Fruit fly (Drosophila melanogaster) whole organism, embryonic: Measurements from ENCODE around the gene path.
A peak's percentile ranks its signal among the peaks of the same experiment; 100 is the strongest.

Experiments
- ATbp ChIP-seq: fragments of 200-800 bp; sonication (Bioruptor generic); optimal IDR thresholded peaks from 2 replicates; lab custom pipeline; 2017; ENCODE audit warnings: missing biosample characterization, mild to moderate bottlenecking, missing genetic modification characterization, missing genetic modification reagents
- Atf6 ChIP-seq: fragments of 200-800 bp; sonication (Bioruptor generic); IDR thresholded peaks from 2 replicates; pipeline ENCODE4 v1.3.6; 2022; ENCODE audit warnings: missing biosample characterization, missing genetic modification characterization
- CG10654 ChIP-seq: fragments of 200-800 bp; sonication (Bioruptor generic); optimal IDR thresholded peaks from 2 replicates; lab custom pipeline; 2016; ENCODE audit warnings: missing biosample characterization, missing genetic modification characterization
- CG11560 ChIP-seq: fragments of 200-800 bp; sonication (Bioruptor generic); IDR thresholded peaks from 3 replicates; pipeline ENCODE4 v1.3.6; 2022; ENCODE audit warnings: missing biosample characterization, missing genetic modification characterization
- CG11723 ChIP-seq: fragments of 200-800 bp; sonication (Bioruptor generic); optimal IDR thresholded peaks from 2 replicates; lab custom pipeline; 2017; ENCODE audit warnings: missing biosample characterization, mild to moderate bottlenecking, missing genetic modification characterization
- CG12219 ChIP-seq: fragments of 200-800 bp; sonication (Bioruptor generic); optimal IDR thresholded peaks from 3 replicates; lab custom pipeline; 2018; ENCODE audit warnings: missing biosample characterization, mild to moderate bottlenecking, missing genetic modification characterization
- CG12942 ChIP-seq: fragments of 200-800 bp; sonication (Bioruptor generic); optimal IDR thresholded peaks from 3 replicates; lab custom pipeline; 2016; ENCODE audit warnings: missing biosample characterization, missing genetic modification characterization
- CG13296 ChIP-seq: fragments of 200-800 bp; sonication (Bioruptor generic); optimal IDR thresholded peaks from 3 replicates; lab custom pipeline; 2018; ENCODE audit warnings: missing biosample characterization, mild to moderate bottlenecking, missing genetic modification characterization
- CG14667 ChIP-seq: fragments of 200-800 bp; sonication (Bioruptor generic); IDR thresholded peaks from 2 replicates; pipeline ENCODE4 v1.3.6; 2022; ENCODE audit warnings: missing biosample characterization, missing genetic modification characterization
- CG14860 ChIP-seq: fragments of 200-800 bp; sonication (Bioruptor generic); IDR thresholded peaks from 3 replicates; pipeline ENCODE4 v1.3.6; 2022; ENCODE audit warnings: missing biosample characterization, missing genetic modification characterization; ENCODE audit not compliant: partially characterized antibody
- CG15011 ChIP-seq: fragments of 200-800 bp; sonication (Bioruptor generic); optimal IDR thresholded peaks from 3 replicates; lab custom pipeline; 2018; ENCODE audit warnings: missing biosample characterization, mild to moderate bottlenecking, missing genetic modification characterization
- CG16813 ChIP-seq: fragments of 200-800 bp; sonication (Bioruptor generic); IDR thresholded peaks from 3 replicates; pipeline ENCODE4 v1.3.6; 2022; ENCODE audit warnings: missing biosample characterization, missing genetic modification characterization; ENCODE audit not compliant: partially characterized antibody
- CG17328 ChIP-seq: fragments of 200-800 bp; sonication (Bioruptor generic); IDR thresholded peaks from 2 replicates; pipeline ENCODE4 v1.3.6; 2022; ENCODE audit warnings: missing biosample characterization, missing genetic modification characterization
- CG32532 ChIP-seq: fragments of 200-800 bp; sonication (Bioruptor generic); IDR thresholded peaks from 2 replicates; pipeline ENCODE4 v1.3.6; 2022; ENCODE audit warnings: missing biosample characterization, missing genetic modification characterization
- CG34376 ChIP-seq: fragments of 200-800 bp; sonication (Bioruptor generic); optimal IDR thresholded peaks from 2 replicates; lab custom pipeline; 2018; ENCODE audit warnings: missing biosample characterization, mild to moderate bottlenecking, missing genetic modification characterization
- CG4328 ChIP-seq: fragments of 200-800 bp; sonication (Bioruptor generic); optimal IDR thresholded peaks from 3 replicates; lab custom pipeline; 2017; ENCODE audit warnings: missing biosample characterization, missing genetic modification reagents, missing genetic modification characterization
- CG5953 ChIP-seq: fragments of 200-800 bp; sonication (Bioruptor generic); IDR thresholded peaks from 2 replicates; pipeline ENCODE4 v1.3.6; 2022; ENCODE audit warnings: missing biosample characterization, missing genetic modification characterization
- CG7963 ChIP-seq: fragments of 200-800 bp; sonication (Bioruptor generic); IDR thresholded peaks from 3 replicates; pipeline ENCODE4 v1.3.6; 2022; ENCODE audit warnings: missing biosample characterization, missing genetic modification characterization; ENCODE audit not compliant: partially characterized antibody
- CG8089 ChIP-seq: fragments of 200-800 bp; sonication (Bioruptor generic); optimal IDR thresholded peaks from 3 replicates; lab custom pipeline; 2016; ENCODE audit warnings: missing biosample characterization, missing genetic modification characterization
- CrebB ChIP-seq: fragments of 200-800 bp; sonication (Bioruptor generic); optimal IDR thresholded peaks from 3 replicates; lab custom pipeline; 2018; ENCODE audit warnings: missing biosample characterization, mild to moderate bottlenecking, missing genetic modification characterization
- Doc2 ChIP-seq: fragments of 200-800 bp; sonication (Bioruptor generic); IDR thresholded peaks from 2 replicates; pipeline ENCODE4 v1.3.6; 2022; ENCODE audit warnings: missing biosample characterization, missing genetic modification characterization
- E2f1 ChIP-seq: fragments of 200-800 bp; sonication (Bioruptor generic); IDR thresholded peaks from 2 replicates; pipeline ENCODE4 v1.3.6; 2022; ENCODE audit warnings: missing biosample characterization, missing genetic modification characterization
- Gug ChIP-seq: fragments of 200-800 bp; sonication (Bioruptor generic); IDR thresholded peaks from 4 replicates; pipeline ENCODE4 v1.3.6; 2022; ENCODE audit warnings: missing biosample characterization, missing genetic modification characterization
- HmgZ ChIP-seq: fragments of 200-800 bp; sonication (Bioruptor generic); optimal IDR thresholded peaks from 2 replicates; lab custom pipeline; 2018; ENCODE audit warnings: missing biosample characterization, mild to moderate bottlenecking, missing genetic modification characterization
- Hmr ChIP-seq: fragments of 200-800 bp; sonication (Bioruptor generic); optimal IDR thresholded peaks from 3 replicates; lab custom pipeline; 2017; ENCODE audit warnings: mild to moderate bottlenecking, missing biosample characterization, missing genetic modification reagents, missing genetic modification characterization
- Hr51 ChIP-seq, 2 experiments: fragments of 200-800 bp; sonication (Bioruptor generic); optimal IDR thresholded peaks; 2 replicates in 1 of 2; 3 replicates in 1 of 2; lab custom pipeline; 2016 to 2018; ENCODE audit warnings: missing biosample characterization in 2 of 2, missing genetic modification characterization in 2 of 2, mild to moderate bottlenecking in 1 of 2, moderate library complexity in 1 of 2
- Lim3 ChIP-seq: fragments of 200-800 bp; sonication (Bioruptor generic); IDR thresholded peaks from 2 replicates; pipeline ENCODE4 v1.3.6; 2022; ENCODE audit warnings: missing biosample characterization, missing genetic modification characterization
- Mad ChIP-seq: fragments of 200-800 bp; sonication (Bioruptor generic); optimal IDR thresholded peaks from 2 replicates; lab custom pipeline; 2016; ENCODE audit warnings: missing biosample characterization, missing genetic modification characterization
- Mes4 ChIP-seq: fragments of 200-800 bp; sonication (Bioruptor generic); optimal IDR thresholded peaks from 2 replicates; lab custom pipeline; 2016; ENCODE audit warnings: missing biosample characterization, missing genetic modification characterization
- Opbp ChIP-seq: fragments of 200-800 bp; sonication (Bioruptor generic); IDR thresholded peaks from 3 replicates; pipeline ENCODE4 v1.3.6; 2022; ENCODE audit warnings: missing biosample characterization, missing genetic modification characterization; ENCODE audit not compliant: partially characterized antibody
- Ptx1 ChIP-seq: fragments of 200-800 bp; sonication (Bioruptor generic); IDR thresholded peaks from 2 replicates; pipeline ENCODE4 v1.3.6; 2022; ENCODE audit warnings: missing biosample characterization, missing genetic modification characterization
- Scr ChIP-seq: fragments of 200-800 bp; sonication (Bioruptor generic); IDR thresholded peaks from 2 replicates; pipeline ENCODE4 v1.3.6; 2022; ENCODE audit warnings: missing biosample characterization, missing genetic modification characterization; ENCODE audit not compliant: partially characterized antibody
- Xbp1 ChIP-seq: fragments of 200-800 bp; sonication (Bioruptor generic); optimal IDR thresholded peaks from 3 replicates; lab custom pipeline; 2016; ENCODE audit warnings: missing biosample characterization, mild to moderate bottlenecking, missing genetic modification characterization
- aop ChIP-seq: fragments of 200-800 bp; sonication (Bioruptor generic); IDR thresholded peaks from 2 replicates; pipeline ENCODE4 v1.3.6; 2022; ENCODE audit warnings: missing biosample characterization, missing genetic modification characterization
- bigmax ChIP-seq: fragments of 200-800 bp; sonication (Bioruptor generic); optimal IDR thresholded peaks from 2 replicates; lab custom pipeline; 2018; ENCODE audit warnings: missing biosample characterization, mild to moderate bottlenecking, missing genetic modification characterization
- caup ChIP-seq: fragments of 200-800 bp; sonication (Bioruptor generic); optimal IDR thresholded peaks from 3 replicates; lab custom pipeline; 2017; ENCODE audit warnings: missing biosample characterization, mild to moderate bottlenecking, missing genetic modification characterization, moderate library complexity; ENCODE audit not compliant: severe bottlenecking
- dm ChIP-seq: fragments of 200-800 bp; sonication (Bioruptor generic); optimal IDR thresholded peaks from 3 replicates; lab custom pipeline; 2016; ENCODE audit warnings: missing biosample characterization, missing genetic modification characterization
- emc ChIP-seq: fragments of 200-800 bp; sonication (Bioruptor generic); optimal IDR thresholded peaks from 2 replicates; lab custom pipeline; 2016; ENCODE audit warnings: missing biosample characterization, missing genetic modification characterization
- ewg ChIP-seq: fragments of 200-800 bp; sonication (Bioruptor generic); optimal IDR thresholded peaks from 3 replicates; lab custom pipeline; 2017; ENCODE audit warnings: mild to moderate bottlenecking, missing biosample characterization, missing genetic modification reagents, missing genetic modification characterization
- gsb-n ChIP-seq: fragments of 200-800 bp; sonication (Bioruptor generic); optimal IDR thresholded peaks from 3 replicates; lab custom pipeline; 2018; ENCODE audit warnings: missing biosample characterization, mild to moderate bottlenecking, missing genetic modification characterization
- gt ChIP-seq: fragments of 200-800 bp; sonication (Bioruptor generic); IDR thresholded peaks from 2 replicates; pipeline ENCODE4 v1.3.6; 2022; ENCODE audit warnings: missing biosample characterization, missing genetic modification characterization
- kni ChIP-seq: fragments of 200-800 bp; sonication (Bioruptor generic); optimal IDR thresholded peaks from 3 replicates; lab custom pipeline; 2017; ENCODE audit warnings: mild to moderate bottlenecking, missing biosample characterization, missing genetic modification reagents, missing genetic modification characterization
- luna ChIP-seq: fragments of 200-800 bp; sonication (Bioruptor generic); optimal IDR thresholded peaks from 2 replicates; lab custom pipeline; 2016; ENCODE audit warnings: missing biosample characterization, missing genetic modification characterization
- pum ChIP-seq: fragments of 200-800 bp; sonication (Bioruptor generic); optimal IDR thresholded peaks from 2 replicates; lab custom pipeline; 2016; ENCODE audit warnings: missing biosample characterization, missing genetic modification characterization
- row ChIP-seq: fragments of 200-800 bp; sonication (Bioruptor generic); IDR thresholded peaks from 3 replicates; pipeline ENCODE4 v1.3.6; 2022; ENCODE audit warnings: missing biosample characterization, missing genetic modification characterization
- slbo ChIP-seq: fragments of 200-800 bp; sonication (Bioruptor generic); IDR thresholded peaks from 2 replicates; pipeline ENCODE4 v1.3.6; 2022; ENCODE audit warnings: missing biosample characterization, missing genetic modification characterization
- ssp ChIP-seq: fragments of 200-800 bp; sonication (Bioruptor generic); IDR thresholded peaks from 2 replicates; pipeline ENCODE4 v1.3.6; 2022; ENCODE audit warnings: missing biosample characterization, missing genetic modification characterization
- usp ChIP-seq: fragments of >200 bp; optimal IDR thresholded peaks from 2 replicates; lab custom pipeline; 2017; ENCODE audit warnings: missing biosample characterization, missing genetic modification characterization
- vfl ChIP-seq: fragments of 200-800 bp; sonication (Bioruptor generic); optimal IDR thresholded peaks from 2 replicates; lab custom pipeline; 2016; ENCODE audit warnings: missing biosample characterization, missing genetic modification characterization

The path gene

dm6 chr3L:9511287-9512256 is 6.4 kb upstream of the path start, which contains the start of gene RpS9 (continued):
- TF ChIP-seq CG4328 (GFP tag; lab: Kevin White, UChicago) (no peak), HmgZ (tag; lab: Kevin White, UChicago) (peak; percentile 19), CG12219 (GFP tag; lab: Kevin White, UChicago) (peak; percentile 43), Scr (peak; percentile 37; the same call in 1 of the 2 replicates), Atf6 (GFP tag; lab: Robert Waterston, UW) (no peak), CG11723 (GFP tag; lab: Kevin White, UChicago) (no peak), aop (GFP tag; lab: Robert Waterston, UW) (no peak), CG17328 (GFP tag; lab: Robert Waterston, UW) (no peak), CG15011 (GFP tag; lab: Kevin White, UChicago) (no peak), Lim3 (GFP tag; lab: Robert Waterston, UW) (no peak), ssp (no peak), Xbp1 (no peak), CG10654 (GFP tag; lab: Kevin White, UChicago) (no peak), usp (no peak), CG8089 (GFP tag; lab: Kevin White, UChicago) (no peak), bigmax (peak; percentile 99), CG7963 (GFP tag; lab: Robert Waterston, UW) (no peak), caup (GFP tag; lab: Kevin White, UChicago) (no peak), slbo (GFP tag; lab: Robert Waterston, UW) (no peak), CG32532 (GFP tag; lab: Robert Waterston, UW) (peak; percentile 38; the same call in 1 of the 2 replicates), Hr51 (GFP tag; optimal IDR thresholded peaks at IDR 0.05; lab: Kevin White, UChicago) (peak in 1 of 2 experiments; percentile 18), row (GFP tag; lab: Robert Waterston, UW) (no peak), Opbp (no peak), gsb-n (tag; lab: Kevin White, UChicago) (peak; percentile 11), pum (GFP tag; lab: Kevin White, UChicago) (no peak), ATbp (GFP tag; lab: Kevin White, UChicago) (peak; percentile 10), Doc2 (GFP tag; lab: Robert Waterston, UW) (no peak), luna (GFP tag; lab: Kevin White, UChicago) (no peak), CG13296 (peak; percentile 75), vfl (no peak), CrebB (tag; lab: Kevin White, UChicago) (peak; percentile 67), CG16813 (GFP tag; lab: Robert Waterston, UW) (peak; percentile 35; the same call in 1 of the 3 replicates), CG11560 (tag; lab: Robert Waterston, UW) (no peak), CG34376 (GFP tag; lab: Kevin White, UChicago) (peak; percentile 75), emc (GFP tag; lab: Kevin White, UChicago) (no peak), Mes4 (GFP tag; lab: Kevin White, UChicago) (peak; percentile 68), Ptx1 (no peak), ewg (GFP tag; lab: Kevin White, UChicago) (no peak), Mad (GFP tag; lab: Kevin White, UChicago) (no peak), Gug (no peak), CG14860 (GFP tag; lab: Robert Waterston, UW) (no peak), Hmr (GFP tag; lab: Kevin White, UChicago) (peak; percentile 46), gt (no peak), kni (GFP tag; lab: Kevin White, UChicago) (no peak), CG12942 (GFP tag; lab: Kevin White, UChicago) (no peak), CG5953 (no peak), dm (GFP tag; lab: Kevin White, UChicago) (peak; percentile 86), CG14667 (GFP tag; lab: Robert Waterston, UW) (no peak), E2f1 (GFP tag; lab: Robert Waterston, UW) (no peak)
